Fruit fly (Drosophila melanogaster): ENCODE data around the gene Arv1.
A peak's percentile ranks its signal among the peaks of the same experiment; 100 is the strongest.

Gene Arv1

DNA sequence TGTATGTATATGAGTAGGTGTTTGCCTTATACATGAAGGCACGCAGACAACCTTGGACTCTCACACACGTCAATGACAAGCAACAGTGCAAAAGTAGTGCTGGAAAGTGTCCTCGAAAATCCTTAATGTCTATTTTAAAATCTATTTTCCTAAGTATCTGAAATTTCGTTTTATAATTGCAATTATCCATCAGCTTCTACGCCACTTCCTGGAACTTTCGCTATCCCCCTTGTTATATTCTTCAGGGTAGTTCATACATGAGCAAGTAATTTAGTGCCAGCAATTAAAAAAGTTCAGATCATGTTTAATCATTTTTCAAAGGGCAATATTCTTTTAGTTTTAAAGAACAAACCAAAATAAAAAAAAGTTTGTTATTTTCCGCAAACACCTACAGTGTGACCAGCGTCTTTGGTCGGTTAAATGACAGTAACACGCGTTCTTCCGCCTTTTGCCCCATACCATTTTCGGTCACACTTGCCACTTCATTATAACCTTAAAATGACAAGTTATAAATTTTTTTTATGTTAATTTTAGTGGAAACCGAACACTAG, 12.3 kb downstream of the Arv1 start:
- TF ChIP-seq Mnt (GFP tag; optimal IDR thresholded peaks at IDR 0.05) (peak; percentile 27), CG7101 (tag; optimal IDR thresholded peaks at IDR 0.05) (peak; percentile 65), cnc (optimal IDR thresholded peaks at IDR 0.05) (no peak), pad (GFP tag; optimal IDR thresholded peaks at IDR 0.05) (peak; percentile 25), tj (GFP tag; optimal IDR thresholded peaks at IDR 0.05) (no peak), CG33017 (tag; optimal IDR thresholded peaks at IDR 0.05) (no peak), CG14711 (tag; optimal IDR thresholded peaks at IDR 0.05) (peak; percentile 47), CG1620 (GFP tag; optimal IDR thresholded peaks at IDR 0.05) (no peak), Crg-1 (GFP tag; optimal IDR thresholded peaks at IDR 0.05) (peak; percentile 46), toe (GFP tag; optimal IDR thresholded peaks at IDR 0.05) (no peak), Hr96 (GFP tag; optimal IDR thresholded peaks at IDR 0.05) (peak; percentile 39), CG7045 (GFP tag; optimal IDR thresholded peaks at IDR 0.05) (no peak), CG12768 (GFP tag; optimal IDR thresholded peaks at IDR 0.05) (peak; percentile 45), cic (GFP tag; optimal IDR thresholded peaks at IDR 0.05) (peak; percentile 28), kay (GFP tag; ENCODE audit: borderline replicate concordance) (peak; percentile 88), bab1 (GFP tag; optimal IDR thresholded peaks at IDR 0.05) (peak; percentile 25), CG11617 (GFP tag; optimal IDR thresholded peaks at IDR 0.05) (peak; percentile 19), ovo (GFP tag; optimal IDR thresholded peaks at IDR 0.05) (no peak), Clk (GFP tag; optimal IDR thresholded peaks at IDR 0.05) (no peak), CG5204 (GFP tag; optimal IDR thresholded peaks at IDR 0.05) (no peak)

DNA sequence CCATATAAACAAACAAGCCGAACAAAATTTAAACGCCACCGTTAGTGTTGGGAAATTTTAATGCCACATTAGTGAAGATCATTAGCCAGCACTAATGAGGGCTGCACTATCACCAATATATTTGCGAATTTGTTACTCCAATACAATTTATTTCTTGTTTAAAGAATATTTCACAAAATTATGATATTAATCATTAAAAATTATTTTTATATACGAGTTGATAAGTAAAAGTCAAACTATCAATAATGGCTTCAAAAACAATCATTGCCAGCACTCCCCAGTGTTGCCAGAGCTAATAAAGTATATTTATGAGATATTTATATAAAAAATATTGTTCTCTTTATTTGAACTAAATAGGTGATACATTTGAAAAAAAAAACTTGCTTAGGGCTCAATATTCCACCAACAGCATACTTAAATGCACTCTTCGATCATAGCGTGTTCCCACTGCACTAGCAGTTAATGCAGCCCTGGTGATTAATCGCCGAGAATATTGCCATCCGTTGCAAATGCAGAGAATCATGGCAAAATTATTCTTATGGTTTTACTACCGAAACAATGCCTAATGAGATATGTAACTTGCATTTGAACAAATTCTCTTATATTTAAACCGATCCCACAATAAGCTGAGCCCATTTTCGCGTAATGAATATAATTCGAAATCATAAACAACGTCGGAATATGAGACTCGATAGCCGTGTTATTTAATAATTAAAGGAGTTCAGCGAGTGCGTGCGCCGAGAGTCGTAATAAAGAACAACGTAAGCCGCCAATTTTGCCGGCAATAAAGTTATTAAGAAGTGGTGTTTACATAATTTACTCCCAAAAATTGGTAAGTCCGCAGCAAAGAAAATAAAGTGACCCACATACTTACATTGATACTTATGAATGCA, 13.1 kb downstream of the Arv1 start, which contains the start of the genes SAK and Cdk12:
TSS of gene SAK (minus strand) at position 65 of the 893 bp plus-strand sequence.
TSS of gene Cdk12 (plus strand) at position 484 of the 893 bp plus-strand sequence.
- TF ChIP-seq pad (GFP tag; optimal IDR thresholded peaks at IDR 0.05) (peak; percentile 82), cnc (optimal IDR thresholded peaks at IDR 0.05) (no peak), toe (GFP tag; optimal IDR thresholded peaks at IDR 0.05) (peak; percentile 85), CG11617 (GFP tag; optimal IDR thresholded peaks at IDR 0.05) (peak; percentile 95), CG12768 (GFP tag; optimal IDR thresholded peaks at IDR 0.05) (peak; percentile 93), Mnt (GFP tag; optimal IDR thresholded peaks at IDR 0.05) (peak; percentile 58), cic (GFP tag; optimal IDR thresholded peaks at IDR 0.05) (peak; percentile 59), kay (GFP tag; ENCODE audit: borderline replicate concordance) (peak; percentile 86), CG1620 (GFP tag; optimal IDR thresholded peaks at IDR 0.05) (peak; percentile 60), Crg-1 (GFP tag; optimal IDR thresholded peaks at IDR 0.05) (peak; percentile 84), tj (GFP tag; optimal IDR thresholded peaks at IDR 0.05) (peak; percentile 75), CG7101 (tag; optimal IDR thresholded peaks at IDR 0.05) (peak; percentile 92), ovo (GFP tag; optimal IDR thresholded peaks at IDR 0.05) (peak; percentile 86), CG5204 (GFP tag; optimal IDR thresholded peaks at IDR 0.05) (peak; percentile 84), bab1 (GFP tag; optimal IDR thresholded peaks at IDR 0.05) (peak; percentile 91), CG7045 (GFP tag; optimal IDR thresholded peaks at IDR 0.05) (peak; percentile 94), Clk (GFP tag; optimal IDR thresholded peaks at IDR 0.05) (peak; percentile 70), CG14711 (tag; optimal IDR thresholded peaks at IDR 0.05) (peak; percentile 83), Hr96 (GFP tag; optimal IDR thresholded peaks at IDR 0.05) (peak; percentile 74), CG33017 (tag; optimal IDR thresholded peaks at IDR 0.05) (peak; percentile 89)

DNA sequence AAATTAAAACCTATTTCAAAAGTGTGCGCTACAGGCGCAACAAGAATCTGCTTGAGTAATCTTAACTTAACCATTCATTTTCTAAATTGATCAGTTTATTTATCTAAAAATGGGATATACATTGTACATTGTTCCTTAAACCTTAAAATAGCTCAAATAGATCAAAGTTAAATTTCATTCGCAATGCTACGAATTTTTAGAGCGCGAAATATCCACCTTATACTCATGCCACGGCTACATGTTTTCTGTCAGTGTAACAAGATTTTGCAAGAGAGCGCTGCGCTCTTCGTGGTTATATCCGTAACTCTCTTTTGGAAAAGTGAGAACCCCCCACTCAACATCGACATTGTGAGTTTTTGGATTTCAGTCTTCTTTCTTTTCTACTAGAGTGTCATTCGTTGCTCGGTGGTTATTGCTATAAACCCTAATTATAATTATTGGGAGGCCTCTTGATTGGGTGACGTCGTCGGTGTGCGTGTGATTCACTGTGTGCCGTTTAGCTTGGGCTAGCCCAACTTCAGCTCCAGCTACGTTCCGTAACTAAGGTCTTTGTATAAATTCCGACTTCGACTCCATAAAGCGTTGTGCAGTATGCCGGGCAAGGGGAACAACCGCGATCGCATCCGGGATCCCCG, 19.5 kb downstream of the Arv1 start:
- no peak for TF ChIP-seq tj (GFP tag; optimal IDR thresholded peaks at IDR 0.05)
- no peak for TF ChIP-seq pad (GFP tag; optimal IDR thresholded peaks at IDR 0.05)
- TF ChIP-seq cnc (optimal IDR thresholded peaks at IDR 0.05), result no peak
- TF ChIP-seq CG11617 (GFP tag; optimal IDR thresholded peaks at IDR 0.05), result peak; percentile 51
- no peak for TF ChIP-seq CG1620 (GFP tag; optimal IDR thresholded peaks at IDR 0.05)

DNA sequence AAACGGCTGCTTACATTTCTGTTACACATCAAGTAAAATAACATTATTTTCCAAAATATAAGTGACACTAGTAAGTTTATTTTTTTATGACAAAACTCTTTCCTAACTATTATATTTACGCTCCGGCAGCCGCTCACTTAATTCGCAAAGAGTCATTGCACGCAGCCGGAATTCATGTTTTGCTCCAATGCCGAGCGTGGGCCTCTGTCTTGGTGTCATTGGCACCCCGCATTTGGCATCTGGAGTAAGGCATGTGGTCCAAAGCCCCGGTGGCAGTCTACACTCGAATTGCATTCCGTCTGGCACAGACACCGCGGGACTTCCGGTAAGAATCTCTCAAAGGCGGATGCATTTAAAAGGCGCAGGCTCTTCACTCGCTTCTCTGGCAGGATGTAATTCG, 20.5 kb downstream of the Arv1 start:
- no peak for TF ChIP-seq cnc (optimal IDR thresholded peaks at IDR 0.05)
- no peak for TF ChIP-seq bab1 (GFP tag; optimal IDR thresholded peaks at IDR 0.05)
- TF ChIP-seq kay (GFP tag; ENCODE audit: borderline replicate concordance), result no peak
- no peak for TF ChIP-seq tj (GFP tag; optimal IDR thresholded peaks at IDR 0.05)
- TF ChIP-seq Crg-1 (GFP tag; optimal IDR thresholded peaks at IDR 0.05), result no peak
- TF ChIP-seq toe (GFP tag; optimal IDR thresholded peaks at IDR 0.05), result no peak
- no peak for TF ChIP-seq Clk (GFP tag; optimal IDR thresholded peaks at IDR 0.05)
- no peak for TF ChIP-seq CG12768 (GFP tag; optimal IDR thresholded peaks at IDR 0.05)

DNA sequence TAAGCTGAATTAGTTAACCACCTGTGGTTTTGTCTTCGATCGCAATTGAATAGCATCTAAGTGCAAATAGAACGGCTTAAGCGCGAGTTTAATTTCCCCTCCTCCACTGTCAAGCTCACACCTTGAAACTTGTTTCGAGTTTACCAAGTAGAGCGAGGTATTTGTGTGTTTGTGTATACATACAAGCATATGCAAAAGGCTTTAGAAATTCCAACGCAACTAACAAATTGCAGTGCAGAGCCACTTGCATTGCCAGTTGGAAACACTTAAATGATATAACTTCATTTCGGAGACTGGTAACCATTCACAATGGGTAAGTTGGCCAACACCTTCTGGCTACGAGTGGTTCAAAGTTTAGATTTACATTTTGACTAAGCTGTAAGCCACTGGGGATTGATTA, 21.2 kb downstream of the Arv1 start:
- TF ChIP-seq CG11617 (GFP tag; optimal IDR thresholded peaks at IDR 0.05) (no peak), CG12768 (GFP tag; optimal IDR thresholded peaks at IDR 0.05) (no peak), CG33017 (tag; optimal IDR thresholded peaks at IDR 0.05) (no peak), tj (GFP tag; optimal IDR thresholded peaks at IDR 0.05) (no peak), bab1 (GFP tag; optimal IDR thresholded peaks at IDR 0.05) (no peak), CG5204 (GFP tag; optimal IDR thresholded peaks at IDR 0.05) (no peak), cnc (optimal IDR thresholded peaks at IDR 0.05) (no peak), CG7101 (tag; optimal IDR thresholded peaks at IDR 0.05) (no peak), Hr96 (GFP tag; optimal IDR thresholded peaks at IDR 0.05) (no peak), pad (GFP tag; optimal IDR thresholded peaks at IDR 0.05) (no peak), Crg-1 (GFP tag; optimal IDR thresholded peaks at IDR 0.05) (no peak), Mnt (GFP tag; optimal IDR thresholded peaks at IDR 0.05) (no peak), toe (GFP tag; optimal IDR thresholded peaks at IDR 0.05) (no peak), kay (GFP tag; ENCODE audit: borderline replicate concordance) (no peak), Clk (GFP tag; optimal IDR thresholded peaks at IDR 0.05) (no peak), CG14711 (tag; optimal IDR thresholded peaks at IDR 0.05) (no peak)
